Fruit fly (Drosophila melanogaster) whole organism, embryonic: ENCODE results near the gene Sec22.
A peak's percentile ranks its signal among the peaks of the same experiment; 100 is the strongest.

Source experiments
- Aef1 ChIP-seq: fragments of 200-800 bp; sonication (Bioruptor generic); IDR thresholded peaks from 3 replicates; pipeline ENCODE4 v1.3.6; 2022; ENCODE audit warnings: missing biosample characterization, missing genetic modification characterization
- Antp ChIP-seq: fragments of 200-800 bp; sonication (Bioruptor generic); optimal IDR thresholded peaks from 3 replicates; lab custom pipeline; 2016; ENCODE audit warnings: missing biosample characterization, missing genetic modification characterization
- BEAF-32 ChIP-seq: fragments of 200-800 bp; sonication (Bioruptor generic); optimal IDR thresholded peaks from 3 replicates; lab custom pipeline; 2017; ENCODE audit warnings: missing biosample characterization, missing genetic modification characterization, mild to moderate bottlenecking, moderate library complexity, missing genetic modification reagents
- Blimp-1 ChIP-seq: fragments of 200-800 bp; sonication (Bioruptor generic); optimal IDR thresholded peaks from 3 replicates; lab custom pipeline; 2018; ENCODE audit warnings: missing biosample characterization, missing genetic modification characterization, mild to moderate bottlenecking, moderate library complexity, missing genetic modification reagents
- CG10366 ChIP-seq: fragments of 200-800 bp; sonication (Bioruptor generic); IDR thresholded peaks from 2 replicates; pipeline ENCODE4 v1.3.6; 2022; ENCODE audit warnings: missing biosample characterization, missing genetic modification characterization
- CG10565 ChIP-seq: fragments of 200-800 bp; sonication (Bioruptor generic); optimal IDR thresholded peaks from 3 replicates; lab custom pipeline; 2016; ENCODE audit warnings: missing biosample characterization, mild to moderate bottlenecking, missing genetic modification characterization
- CG10654 ChIP-seq: fragments of 200-800 bp; sonication (Bioruptor generic); optimal IDR thresholded peaks from 2 replicates; lab custom pipeline; 2016; ENCODE audit warnings: missing biosample characterization, missing genetic modification characterization
- CG12155 ChIP-seq: fragments of 200-800 bp; sonication (Bioruptor generic); optimal IDR thresholded peaks from 3 replicates; lab custom pipeline; 2016; ENCODE audit warnings: missing biosample characterization, missing genetic modification characterization
- CG15269 ChIP-seq: fragments of 200-800 bp; sonication (Bioruptor generic); optimal IDR thresholded peaks from 2 replicates; lab custom pipeline; 2018; ENCODE audit warnings: missing biosample characterization, mild to moderate bottlenecking, missing genetic modification characterization, moderate library complexity
- CG15479 ChIP-seq: fragments of 200-800 bp; sonication (Bioruptor generic); optimal IDR thresholded peaks from 3 replicates; lab custom pipeline; 2019; ENCODE audit warnings: missing biosample characterization, mild to moderate bottlenecking, missing genetic modification characterization, moderate library complexity
- CG1602 ChIP-seq: fragments of 200-800 bp; sonication (Bioruptor generic); optimal IDR thresholded peaks from 3 replicates; lab custom pipeline; 2016; ENCODE audit warnings: missing biosample characterization, missing genetic modification characterization
- CG1647 ChIP-seq: fragments of 200-800 bp; sonication (Bioruptor generic); optimal IDR thresholded peaks from 3 replicates; lab custom pipeline; 2016; ENCODE audit warnings: missing biosample characterization, missing genetic modification characterization
- CG18599 ChIP-seq: fragments of 200-800 bp; sonication (Bioruptor generic); optimal IDR thresholded peaks from 3 replicates; lab custom pipeline; 2017; ENCODE audit warnings: missing biosample characterization, missing genetic modification characterization, mild to moderate bottlenecking, moderate library complexity, missing genetic modification reagents
- CG34422 ChIP-seq: fragments of 200-800 bp; sonication (Bioruptor generic); IDR thresholded peaks from 3 replicates; pipeline ENCODE4 v1.3.6; 2022; ENCODE audit warnings: missing biosample characterization, missing genetic modification characterization
- CG3847 ChIP-seq: fragments of 200-800 bp; sonication (Bioruptor generic); IDR thresholded peaks from 2 replicates; pipeline ENCODE4 v1.3.6; 2022; ENCODE audit warnings: missing biosample characterization, missing genetic modification characterization
- CG5180 ChIP-seq: fragments of 200-800 bp; sonication (Bioruptor generic); optimal IDR thresholded peaks from 3 replicates; lab custom pipeline; 2017; ENCODE audit warnings: missing biosample characterization, missing genetic modification characterization, mild to moderate bottlenecking, moderate library complexity, missing genetic modification reagents
- CG6175 ChIP-seq: fragments of 200-800 bp; sonication (Bioruptor generic); IDR thresholded peaks from 3 replicates; pipeline ENCODE4 v1.3.6; 2022; ENCODE audit warnings: missing biosample characterization, missing genetic modification characterization
- CG9215 ChIP-seq: fragments of 200-800 bp; sonication (Bioruptor generic); IDR thresholded peaks from 2 replicates; pipeline ENCODE4 v1.3.6; 2022; ENCODE audit warnings: missing biosample characterization, missing genetic modification characterization
- Deaf1 ChIP-seq: fragments of 200-800 bp; optimal IDR thresholded peaks from 3 replicates; lab custom pipeline; 2019; ENCODE audit warnings: missing biosample characterization, mild to moderate bottlenecking, missing genetic modification characterization, moderate library complexity
- E2f1 ChIP-seq: fragments of 200-800 bp; sonication (Bioruptor generic); IDR thresholded peaks from 2 replicates; pipeline ENCODE4 v1.3.6; 2022; ENCODE audit warnings: missing biosample characterization, missing genetic modification characterization
- Elba2 ChIP-seq: fragments of 200-800 bp; sonication (Bioruptor generic); optimal IDR thresholded peaks from 3 replicates; lab custom pipeline; 2016; ENCODE audit warnings: missing biosample characterization, missing genetic modification characterization
- Jarid2 ChIP-seq: fragments of 200-800 bp; sonication (Bioruptor generic); optimal IDR thresholded peaks from 3 replicates; lab custom pipeline; 2017; ENCODE audit warnings: mild to moderate bottlenecking, missing biosample characterization, missing genetic modification reagents, missing genetic modification characterization
- Med ChIP-seq: fragments of 200-800 bp; sonication (Bioruptor generic); peaks from one replicate; lab custom pipeline; 2016; ENCODE audit warnings: missing biosample characterization, missing genetic modification characterization, mild to moderate bottlenecking, inconsistent platforms, moderate library complexity
- Neu2 ChIP-seq: fragments of 200-800 bp; sonication (Bioruptor generic); optimal IDR thresholded peaks from 3 replicates; lab custom pipeline; 2016; ENCODE audit warnings: missing biosample characterization, missing genetic modification characterization, borderline replicate concordance
- PHDP ChIP-seq: fragments of 200-800 bp; sonication (Bioruptor generic); optimal IDR thresholded peaks from 3 replicates; lab custom pipeline; 2018; ENCODE audit warnings: missing biosample characterization, mild to moderate bottlenecking, missing genetic modification characterization, moderate library complexity
- Pdp1 ChIP-seq, 2 experiments: fragments of 200-800 bp; sonication (Bioruptor generic); optimal IDR thresholded peaks; 3 replicates each; lab custom pipeline; 2016; ENCODE audit warnings: missing biosample characterization in 2 of 2, missing genetic modification characterization in 2 of 2, mild to moderate bottlenecking in 1 of 2, moderate library complexity in 1 of 2
- ab ChIP-seq: fragments of 200-800 bp; sonication (Bioruptor generic); optimal IDR thresholded peaks from 2 replicates; lab custom pipeline; 2016; ENCODE audit warnings: missing biosample characterization, missing genetic modification characterization
- ash1 ChIP-seq: fragments of 200-800 bp; sonication (Bioruptor generic); optimal IDR thresholded peaks from 2 replicates; lab custom pipeline; 2018; ENCODE audit warnings: missing biosample characterization, mild to moderate bottlenecking, missing genetic modification characterization
- bbx ChIP-seq: fragments of 200-800 bp; sonication (Bioruptor generic); IDR thresholded peaks from 2 replicates; pipeline ENCODE4 v1.3.6; 2022; ENCODE audit warnings: missing biosample characterization, missing genetic modification characterization; ENCODE audit not compliant: partially characterized antibody
- chm ChIP-seq: fragments of 200-800 bp; sonication (Bioruptor generic); IDR thresholded peaks from 2 replicates; pipeline ENCODE4 v1.3.6; 2022; ENCODE audit warnings: missing biosample characterization, missing genetic modification characterization
- croc ChIP-seq: fragments of 200-800 bp; sonication (Bioruptor generic); conservative IDR thresholded peaks from 3 replicates; pipeline ENCODE4 v1.3.6; 2022; ENCODE audit warnings: missing biosample characterization, missing genetic modification characterization
- dmrt11E ChIP-seq: fragments of 200-800 bp; sonication (Bioruptor generic); optimal IDR thresholded peaks from 3 replicates; lab custom pipeline; 2018; ENCODE audit warnings: missing biosample characterization, mild to moderate bottlenecking, missing genetic modification characterization, moderate library complexity
- fd102C ChIP-seq: fragments of 200-800 bp; sonication (Bioruptor generic); optimal IDR thresholded peaks from 2 replicates; lab custom pipeline; 2018; ENCODE audit warnings: missing biosample characterization, mild to moderate bottlenecking, missing genetic modification characterization, moderate library complexity
- grn ChIP-seq: fragments of 200-800 bp; sonication (Bioruptor generic); optimal IDR thresholded peaks from 3 replicates; lab custom pipeline; 2017; ENCODE audit warnings: missing biosample characterization, missing genetic modification characterization
- insv ChIP-seq, 2 experiments: fragments of 200-800 bp; sonication (Bioruptor generic); optimal IDR thresholded peaks; 3 replicates each; lab custom pipeline; 2016 to 2018; ENCODE audit warnings: missing biosample characterization in 2 of 2, missing genetic modification characterization in 2 of 2
- kni ChIP-seq: fragments of 200-800 bp; sonication (Bioruptor generic); optimal IDR thresholded peaks from 3 replicates; lab custom pipeline; 2017; ENCODE audit warnings: mild to moderate bottlenecking, missing biosample characterization, missing genetic modification reagents, missing genetic modification characterization
- luna ChIP-seq: fragments of 200-800 bp; sonication (Bioruptor generic); optimal IDR thresholded peaks from 2 replicates; lab custom pipeline; 2016; ENCODE audit warnings: missing biosample characterization, missing genetic modification characterization
- nau ChIP-seq: fragments of 200-800 bp; sonication (Bioruptor generic); optimal IDR thresholded peaks from 3 replicates; lab custom pipeline; 2017; ENCODE audit warnings: missing biosample characterization, mild to moderate bottlenecking, missing genetic modification characterization, missing genetic modification reagents
- nom ChIP-seq: fragments of 200-800 bp; sonication (Bioruptor generic); optimal IDR thresholded peaks from 2 replicates; lab custom pipeline; 2017; ENCODE audit warnings: missing biosample characterization, missing genetic modification characterization, mild to moderate bottlenecking, moderate library complexity, missing genetic modification reagents
- oc ChIP-seq: fragments of 200-800 bp; sonication (Bioruptor generic); optimal IDR thresholded peaks from 2 replicates; lab custom pipeline; 2018; ENCODE audit warnings: missing biosample characterization, mild to moderate bottlenecking, missing genetic modification characterization, moderate library complexity
- pros ChIP-seq: fragments of 200-800 bp; sonication (Bioruptor generic); optimal IDR thresholded peaks from 3 replicates; lab custom pipeline; 2019; ENCODE audit warnings: missing biosample characterization, mild to moderate bottlenecking, missing genetic modification characterization, moderate library complexity
- run ChIP-seq: fragments of 200-800 bp; sonication (Bioruptor generic); optimal IDR thresholded peaks from 3 replicates; lab custom pipeline; 2018; ENCODE audit warnings: missing biosample characterization, mild to moderate bottlenecking, missing genetic modification characterization
- sens ChIP-seq: fragments of 200-800 bp; sonication (Bioruptor generic); peaks from one replicate; lab custom pipeline; 2016; ENCODE audit warnings: missing biosample characterization, missing genetic modification characterization
- sna ChIP-seq: fragments of 200-800 bp; sonication (Bioruptor generic); IDR thresholded peaks from 2 replicates; pipeline ENCODE4 v1.3.6; 2022; ENCODE audit warnings: missing biosample characterization, missing genetic modification characterization; ENCODE audit not compliant: partially characterized antibody
- so ChIP-seq: fragments of 200-800 bp; sonication (Bioruptor generic); IDR thresholded peaks from 3 replicates; pipeline ENCODE4 v1.3.6; 2022; ENCODE audit warnings: missing biosample characterization, missing genetic modification characterization
- sr ChIP-seq: fragments of 200-800 bp; sonication (Bioruptor generic); IDR thresholded peaks from 3 replicates; pipeline ENCODE4 v1.3.6; 2022; ENCODE audit warnings: missing biosample characterization, missing genetic modification characterization
- tup ChIP-seq: fragments of 200-800 bp; sonication (Bioruptor generic); optimal IDR thresholded peaks from 2 replicates; lab custom pipeline; 2016; ENCODE audit warnings: missing biosample characterization, mild to moderate bottlenecking, missing genetic modification characterization, moderate library complexity
- wek ChIP-seq: fragments of 200-800 bp; sonication (Bioruptor generic); optimal IDR thresholded peaks from 3 replicates; lab custom pipeline; 2018; ENCODE audit warnings: missing biosample characterization, mild to moderate bottlenecking, missing genetic modification characterization, moderate library complexity
- z ChIP-seq: fragments of 200-800 bp; sonication (Bioruptor generic); IDR thresholded peaks from 3 replicates; pipeline ENCODE4 v1.3.6; 2022; ENCODE audit warnings: missing biosample characterization, missing genetic modification characterization

Gene Sec22

DNA sequence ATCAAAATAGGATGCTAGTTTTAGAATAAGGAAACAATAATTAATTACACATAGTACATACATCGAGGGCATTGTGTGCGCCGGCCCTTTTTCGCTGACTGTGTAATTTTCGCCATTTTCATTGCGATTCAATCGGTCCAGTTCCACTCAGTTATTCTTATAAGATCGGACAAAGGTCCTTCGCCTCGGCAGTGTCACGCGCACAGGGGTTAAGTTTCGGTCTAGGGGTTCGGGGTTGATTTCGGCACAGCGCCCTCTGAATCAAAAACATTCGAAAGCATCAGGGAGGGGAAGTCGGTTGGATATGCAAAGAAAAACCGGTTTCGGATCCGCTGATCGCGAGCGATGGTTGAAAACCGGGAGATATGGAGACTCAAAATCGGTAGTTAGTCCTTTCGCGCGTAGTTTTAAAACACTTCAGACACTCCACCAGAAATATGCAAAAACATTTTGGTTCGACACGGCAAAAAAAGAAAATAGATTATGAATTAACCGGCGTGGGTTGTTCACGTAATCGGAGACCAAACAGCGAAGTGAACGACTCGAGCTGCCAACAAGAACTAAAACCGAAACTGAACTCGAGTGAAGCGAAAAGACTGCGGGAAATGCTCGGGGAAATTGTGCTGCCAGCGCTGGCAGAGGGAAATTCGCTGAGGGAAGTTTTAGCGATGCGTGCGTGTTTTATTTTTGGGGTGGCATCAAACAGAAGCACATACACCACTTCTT lies 30.3 kb downstream of the Sec22 start:
- 0 out of 3 replicates have a peak, but pooled peaks have one; percentile 19 for TF ChIP-seq so (GFP tag; lab: Robert Waterston, UW)
- TF ChIP-seq Pdp1 (GFP tag; optimal IDR thresholded peaks at IDR 0.05; lab: Kevin White, UChicago), result peak in 1 of 2 experiments; percentile 11
- TF ChIP-seq Neu2 (GFP tag; lab: Kevin White, UChicago), result no peak
- TF ChIP-seq ash1 (GFP tag; lab: Kevin White, UChicago), result no peak
- TF ChIP-seq CG10565 (GFP tag; lab: Kevin White, UChicago), result no peak
- no peak for TF ChIP-seq dmrt11E (tag; lab: Kevin White, UChicago)
- no peak for TF ChIP-seq wek (GFP tag; lab: Kevin White, UChicago)
- TF ChIP-seq grn (GFP tag; lab: Kevin White, UChicago), result no peak
- TF ChIP-seq run (tag; lab: Kevin White, UChicago), result no peak
- no peak for TF ChIP-seq PHDP (tag; lab: Kevin White, UChicago)
- no peak for TF ChIP-seq CG1647 (GFP tag; lab: Kevin White, UChicago)
- no peak for TF ChIP-seq chm (GFP tag; lab: Robert Waterston, UW)
- TF ChIP-seq tup (GFP tag; lab: Kevin White, UChicago), result no peak
- no peak for TF ChIP-seq oc (tag; lab: Kevin White, UChicago)
- no peak for TF ChIP-seq nau (GFP tag; lab: Kevin White, UChicago)
- 0 out of 2 replicates have a peak, but pooled peaks have one; percentile 13 for TF ChIP-seq sna (GFP tag; lab: Robert Waterston, UW)
- TF ChIP-seq CG10366 (GFP tag; lab: Robert Waterston, UW), result peak; percentile 20; the same call in 1 of the 2 replicates
- no peak for TF ChIP-seq ab (GFP tag; lab: Kevin White, UChicago)
- peak; percentile 27 for TF ChIP-seq Med (GFP tag; lab: Kevin White, UChicago)
- TF ChIP-seq CG3847 (GFP tag; lab: Robert Waterston, UW), result no peak
- TF ChIP-seq nom (GFP tag; lab: Kevin White, UChicago), result no peak
- TF ChIP-seq sr (GFP tag; lab: Robert Waterston, UW), result no peak
- no peak for TF ChIP-seq CG10654
- TF ChIP-seq CG34422 (GFP tag; lab: Robert Waterston, UW), result no peak
- no peak for TF ChIP-seq CG1602 (GFP tag; lab: Kevin White, UChicago)
- TF ChIP-seq croc (GFP tag; lab: Robert Waterston, UW), result no peak
- no peak for TF ChIP-seq Blimp-1 (GFP tag; lab: Kevin White, UChicago)
- TF ChIP-seq bbx (GFP tag; lab: Robert Waterston, UW), result 0 out of 2 replicates have a peak, but pooled peaks have one; percentile 14
- TF ChIP-seq insv (GFP tag; optimal IDR thresholded peaks at IDR 0.05; lab: Kevin White, UChicago), result peak in 1 of 2 experiments; percentile 80
- TF ChIP-seq Deaf1, result peak; percentile 58
- no peak for TF ChIP-seq Aef1 (GFP tag; lab: Robert Waterston, UW)
- no peak for TF ChIP-seq CG9215 (GFP tag; lab: Robert Waterston, UW)
- TF ChIP-seq CG15269 (tag; lab: Kevin White, UChicago), result no peak
- TF ChIP-seq sens (GFP tag; lab: Kevin White, UChicago), result peak; percentile 14
- TF ChIP-seq kni, result peak; percentile 20
- TF ChIP-seq Antp (GFP tag; lab: Kevin White, UChicago), result no peak
- no peak for TF ChIP-seq fd102C (GFP tag; lab: Kevin White, UChicago)
- TF ChIP-seq CG5180 (GFP tag; lab: Kevin White, UChicago), result peak; percentile 32
- TF ChIP-seq Elba2 (GFP tag; lab: Kevin White, UChicago), result no peak
- TF ChIP-seq CG6175 (GFP tag; lab: Robert Waterston, UW), result no peak
- peak; percentile 28 for TF ChIP-seq BEAF-32 (GFP tag; lab: Kevin White, UChicago)
- no peak for TF ChIP-seq CG12155 (GFP tag; lab: Kevin White, UChicago)
- no peak for TF ChIP-seq E2f1 (GFP tag; lab: Robert Waterston, UW)
- TF ChIP-seq Jarid2, result peak; percentile 71
- TF ChIP-seq pros (GFP tag; lab: Kevin White, UChicago), result peak; percentile 72
- no peak for TF ChIP-seq CG18599 (GFP tag; lab: Kevin White, UChicago)
- no peak for TF ChIP-seq CG15479
- TF ChIP-seq z (GFP tag; lab: Robert Waterston, UW), result peak; percentile 58; the same call in 1 of the 3 replicates
- no peak for TF ChIP-seq luna (GFP tag; lab: Kevin White, UChicago)
